Fruit fly (Drosophila melanogaster) whole organism, wandering third instar larva: Measurements from ENCODE around the gene bt.

Experiments
- CG32264 ChIP-seq: fragments of 200-800 bp; sonication (Bioruptor generic); optimal IDR thresholded peaks from 2 replicates; lab custom pipeline; 2016; ENCODE audit warnings: missing biosample characterization, missing genetic modification characterization
- CG9705 ChIP-seq: fragments of 200-800 bp; sonication (Bioruptor generic); optimal IDR thresholded peaks from 2 replicates; lab custom pipeline; 2018; ENCODE audit warnings: missing biosample characterization, mild to moderate bottlenecking, missing genetic modification characterization
- CrebA ChIP-seq: fragments of 200-800 bp; sonication (Bioruptor generic); optimal IDR thresholded peaks from 2 replicates; lab custom pipeline; 2016; ENCODE audit warnings: missing biosample characterization, mild to moderate bottlenecking, missing genetic modification characterization, borderline replicate concordance
- Dfd ChIP-seq: fragments of >200 bp; optimal IDR thresholded peaks from 2 replicates; lab custom pipeline; 2017; ENCODE audit warnings: missing biosample characterization, missing genetic modification characterization
- Dif ChIP-seq: fragments of 200-275, 200-300 bp; sonication (Bioruptor generic); optimal IDR thresholded peaks from 2 replicates; lab custom pipeline; 2018; ENCODE audit warnings: missing biosample characterization, missing genetic modification characterization; ENCODE audit not compliant: partially characterized antibody
- GATAd ChIP-seq: sonication (Bioruptor generic); optimal IDR thresholded peaks from 2 replicates; lab custom pipeline; 2016; ENCODE audit warnings: missing biosample characterization, missing genetic modification characterization
- HLH106 ChIP-seq: fragments of 200-800 bp; optimal IDR thresholded peaks from 3 replicates; lab custom pipeline; 2019; ENCODE audit warnings: missing biosample characterization, mild to moderate bottlenecking, missing genetic modification characterization, moderate library complexity
- Hnf4 ChIP-seq: fragments of 200-800 bp; sonication (Bioruptor generic); optimal IDR thresholded peaks from 2 replicates; lab custom pipeline; 2016; ENCODE audit warnings: missing biosample characterization, mild to moderate bottlenecking, missing genetic modification characterization
- Hr78 ChIP-seq: fragments of >200 bp; optimal IDR thresholded peaks from 2 replicates; lab custom pipeline; 2017; ENCODE audit warnings: missing biosample characterization, missing genetic modification characterization
- Myc ChIP-seq: fragments of >200 bp; optimal IDR thresholded peaks from 2 replicates; lab custom pipeline; 2017
- N ChIP-seq: fragments of >200 bp; optimal IDR thresholded peaks from 2 replicates; lab custom pipeline; 2018; ENCODE audit warnings: missing biosample characterization, missing external identifiers, missing genetic modification characterization
- OdsH ChIP-seq: fragments of 200-800 bp; sonication (Bioruptor generic); optimal IDR thresholded peaks from 2 replicates; lab custom pipeline; 2016; ENCODE audit warnings: missing biosample characterization, mild to moderate bottlenecking, missing genetic modification characterization
- Rel ChIP-seq, 2 experiments: fragments of 200-800 bp; sonication (Bioruptor generic) in 1 of 2; optimal IDR thresholded peaks; 2 replicates in 1 of 2; 3 replicates in 1 of 2; lab custom pipeline; 2016 to 2019; ENCODE audit warnings: mild to moderate bottlenecking in 2 of 2, missing biosample characterization in 2 of 2, missing genetic modification characterization in 2 of 2, moderate library complexity in 1 of 2
- Sp1 ChIP-seq: fragments of 200-800 bp; sonication (Bioruptor generic); optimal IDR thresholded peaks from 3 replicates; lab custom pipeline; 2019; ENCODE audit warnings: missing biosample characterization, mild to moderate bottlenecking, missing genetic modification characterization, moderate library complexity
- br ChIP-seq: fragments of 200-800 bp; sonication (Bioruptor generic); optimal IDR thresholded peaks from 2 replicates; lab custom pipeline; 2016; ENCODE audit warnings: missing biosample characterization, missing genetic modification characterization
- dl ChIP-seq, 2 experiments: fragments of 175-275, 200-275 bp in 1 of 2; fragments of 200-275 bp in 1 of 2; sonication (Bioruptor generic); optimal IDR thresholded peaks; lab custom pipeline; 2018; ENCODE audit warnings: mild to moderate bottlenecking in 2 of 2, missing biosample characterization in 2 of 2, missing genetic modification characterization in 2 of 2, moderate library complexity in 2 of 2; ENCODE audit not compliant: partially characterized antibody in 2 of 2, insufficient read depth in 1 of 2
- ey ChIP-seq: fragments of 200-800 bp; sonication (Bioruptor generic); optimal IDR thresholded peaks from 2 replicates; lab custom pipeline; 2016; ENCODE audit warnings: missing biosample characterization, missing genetic modification characterization
- fru ChIP-seq: fragments of 200-800 bp; sonication (Bioruptor generic); optimal IDR thresholded peaks from 3 replicates; lab custom pipeline; 2016; ENCODE audit warnings: missing biosample characterization, mild to moderate bottlenecking, missing genetic modification characterization
- h ChIP-seq: fragments of 200-800 bp; sonication (Bioruptor generic); optimal IDR thresholded peaks from 3 replicates; lab custom pipeline; 2016; ENCODE audit warnings: missing biosample characterization, mild to moderate bottlenecking, missing genetic modification characterization
- jim ChIP-seq: fragments of 175-275, 200-325 bp; sonication (Bioruptor generic); optimal IDR thresholded peaks from 2 replicates; lab custom pipeline; 2016; ENCODE audit warnings: missing biosample characterization, mild to moderate bottlenecking, missing genetic modification characterization
- pan ChIP-seq: fragments of >200 bp; optimal IDR thresholded peaks from 2 replicates; lab custom pipeline; 2017
- psq ChIP-seq: fragments of 200-800 bp; sonication (Bioruptor generic); optimal IDR thresholded peaks from 3 replicates; lab custom pipeline; 2017; ENCODE audit warnings: missing biosample characterization, mild to moderate bottlenecking, missing genetic modification characterization, moderate library complexity
- rgr ChIP-seq: fragments of 200-800 bp; sonication (Bioruptor generic); optimal IDR thresholded peaks from 3 replicates; lab custom pipeline; 2016; ENCODE audit warnings: missing biosample characterization, mild to moderate bottlenecking, missing genetic modification characterization
- sage ChIP-seq: fragments of 200-800 bp; sonication (Bioruptor generic); optimal IDR thresholded peaks from 2 replicates; lab custom pipeline; 2016; ENCODE audit warnings: missing biosample characterization, mild to moderate bottlenecking, missing genetic modification characterization
- sv ChIP-seq: fragments of 200-800 bp; sonication (Bioruptor generic); optimal IDR thresholded peaks from 3 replicates; lab custom pipeline; 2016; ENCODE audit warnings: missing biosample characterization, missing genetic modification characterization
- tai ChIP-seq: sonication (Bioruptor generic); optimal IDR thresholded peaks from 2 replicates; lab custom pipeline; 2016; ENCODE audit warnings: missing biosample characterization, missing genetic modification characterization

The bt gene

DNA sequence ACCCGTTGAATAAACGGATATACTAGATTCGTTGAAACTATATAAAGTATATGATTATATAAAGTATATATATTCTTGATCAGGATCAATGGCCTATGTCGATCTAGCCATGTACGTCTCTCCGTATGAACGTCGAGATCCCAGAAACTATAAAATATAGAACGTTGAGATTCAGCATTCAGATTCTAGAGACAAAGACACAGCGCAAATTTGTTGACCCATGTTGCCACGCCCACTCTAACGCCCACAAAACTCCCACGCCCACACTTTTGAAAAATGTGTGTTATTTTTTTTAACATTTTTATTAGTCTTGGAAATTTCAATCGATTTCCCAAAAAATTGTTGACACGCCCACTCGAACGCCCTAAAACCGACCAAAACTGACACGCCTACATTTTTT, 92.3 kb downstream of the bt start:
- peak; percentile 57 for TF ChIP-seq Dfd (GFP tag; lab: Kevin White, UChicago)
- no peak for TF ChIP-seq jim (GFP tag; lab: Kevin White, UChicago)
- TF ChIP-seq, all 38 proteins: peak for 1

DNA sequence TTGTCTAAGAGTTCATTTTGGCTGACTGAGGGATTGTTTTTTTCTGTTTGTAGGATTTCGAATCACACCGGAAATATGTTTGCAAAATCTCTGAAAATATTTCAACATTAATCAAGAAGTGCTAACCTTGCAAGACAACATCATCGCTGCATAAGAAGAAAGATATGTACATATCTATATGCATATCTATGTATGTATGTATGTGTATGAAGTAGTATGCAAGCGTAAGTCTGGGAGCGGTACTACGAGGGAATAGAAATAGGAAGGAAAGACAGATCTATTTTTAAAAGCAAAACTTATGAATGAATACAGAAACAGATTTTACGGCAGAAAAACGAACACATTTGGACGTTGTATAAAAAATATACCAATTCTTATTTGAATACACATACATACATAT, 93.6 kb downstream of the bt start:
- TF ChIP-seq GATAd (GFP tag; lab: Kevin White, UChicago) (no peak), pan (no peak), rgr (GFP tag; lab: Kevin White, UChicago) (no peak), Hr78 (no peak), jim (GFP tag; lab: Kevin White, UChicago) (no peak), HLH106 (no peak), br (GFP tag; lab: Kevin White, UChicago) (no peak), ey (GFP tag; lab: Kevin White, UChicago) (no peak), Sp1 (GFP tag; lab: Kevin White, UChicago) (no peak), Rel (GFP tag; optimal IDR thresholded peaks at IDR 0.05; lab: Kevin White, UChicago) (no peak), Rel (tag; optimal IDR thresholded peaks at IDR 0.05; lab: Kevin White, UChicago) (no peak), psq (no peak), tai (no peak), CrebA (GFP tag; lab: Kevin White, UChicago) (no peak), sage (GFP tag; lab: Kevin White, UChicago) (no peak), dl (GFP tag; optimal IDR thresholded peaks at IDR 0.05; lab: Kevin White, UChicago; ENCODE audit: insufficient read depth in 1 of 2, partially characterized antibody in 2 of 2) (no peak), OdsH (GFP tag; lab: Kevin White, UChicago) (no peak), sv (GFP tag; lab: Kevin White, UChicago) (no peak)

DNA sequence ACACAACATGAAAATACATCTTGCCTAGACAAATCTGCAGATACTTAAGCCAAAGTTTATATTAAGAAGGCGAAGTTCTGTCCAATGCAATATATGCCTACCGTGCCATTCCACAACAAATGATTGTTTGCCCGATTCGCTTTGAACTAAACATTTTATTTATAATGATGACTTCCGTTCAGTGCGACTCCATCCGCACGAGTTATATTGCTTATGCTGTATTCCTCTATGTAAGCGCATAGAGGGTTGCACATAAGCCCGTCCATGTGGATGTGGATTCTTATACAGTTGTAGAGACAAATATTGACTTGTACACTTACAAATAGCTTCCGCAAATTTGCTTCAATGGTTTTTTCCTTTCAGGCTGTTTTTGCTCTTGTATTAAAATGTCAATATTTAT, 99.8 kb downstream of the bt start:
- TF ChIP-seq Hnf4 (GFP tag; lab: Kevin White, UChicago) (no peak), CG9705 (no peak), h (GFP tag; lab: Kevin White, UChicago) (no peak), fru (GFP tag; lab: Kevin White, UChicago) (no peak), Myc (lab: Kevin White, UChicago) (no peak), sv (GFP tag; lab: Kevin White, UChicago) (no peak), N (no peak), br (GFP tag; lab: Kevin White, UChicago) (no peak), tai (no peak), Sp1 (GFP tag; lab: Kevin White, UChicago) (no peak), Dif (GFP tag; lab: Kevin White, UChicago) (no peak), OdsH (GFP tag; lab: Kevin White, UChicago) (no peak), psq (no peak), sage (GFP tag; lab: Kevin White, UChicago) (no peak), CG32264 (GFP tag; lab: Kevin White, UChicago) (no peak), jim (GFP tag; lab: Kevin White, UChicago) (no peak), pan (no peak)
- TF ChIP-seq, all 38 proteins: peak for 0
